Fruit fly (Drosophila melanogaster) whole organism, embryonic: ENCODE measurements around the gene CG15543.

Source experiments
- Awh ChIP-seq: fragments of 200-800 bp; sonication (Bioruptor generic); IDR thresholded peaks from 2 replicates; pipeline ENCODE4, ENCODE4 v1.3.6; 2022; ENCODE audit warnings: missing biosample characterization, missing genetic modification characterization
- CG10147 ChIP-seq: fragments of 200-800 bp; sonication (Bioruptor generic); optimal IDR thresholded peaks from 2 replicates; lab custom pipeline; 2019; ENCODE audit warnings: missing biosample characterization, mild to moderate bottlenecking, missing genetic modification characterization, moderate library complexity
- CG10462 ChIP-seq: fragments of 200-800 bp; sonication (Bioruptor generic); optimal IDR thresholded peaks from 2 replicates; lab custom pipeline; 2016; ENCODE audit warnings: missing biosample characterization, missing genetic modification characterization
- CG10959 ChIP-seq: fragments of 200-800 bp; sonication (Bioruptor generic); IDR thresholded peaks from 2 replicates; pipeline ENCODE4 v1.3.6; 2022; ENCODE audit warnings: missing biosample characterization, missing genetic modification characterization
- CG12071 ChIP-seq: fragments of 200-800 bp; sonication (Bioruptor generic); optimal IDR thresholded peaks from 3 replicates; lab custom pipeline; 2018; ENCODE audit warnings: missing biosample characterization, mild to moderate bottlenecking, missing genetic modification characterization
- CG12236 ChIP-seq: fragments of 200-800 bp; sonication (Bioruptor generic); optimal IDR thresholded peaks from 2 replicates; lab custom pipeline; 2016; ENCODE audit warnings: missing biosample characterization, missing genetic modification characterization
- CG13287 ChIP-seq: fragments of 200-800 bp; sonication (Bioruptor generic); IDR thresholded peaks from 2 replicates; pipeline ENCODE4 v1.3.6; 2022; ENCODE audit warnings: missing biosample characterization, missing genetic modification characterization; ENCODE audit not compliant: partially characterized antibody
- CG14710 ChIP-seq: fragments of 200-800 bp; sonication (Bioruptor generic); optimal IDR thresholded peaks from 3 replicates; lab custom pipeline; 2019; ENCODE audit warnings: missing biosample characterization, mild to moderate bottlenecking, missing genetic modification characterization, moderate library complexity
- CG14965 ChIP-seq: fragments of 200-800 bp; sonication (Bioruptor generic); optimal IDR thresholded peaks from 2 replicates; lab custom pipeline; 2016; ENCODE audit warnings: missing biosample characterization, missing genetic modification characterization, borderline replicate concordance
- CG15073 ChIP-seq: fragments of 200-800 bp; sonication (Bioruptor generic); optimal IDR thresholded peaks from 2 replicates; lab custom pipeline; 2016; ENCODE audit warnings: missing biosample characterization, missing genetic modification characterization
- CG17361 ChIP-seq: fragments of 200-800 bp; sonication (Bioruptor generic); IDR thresholded peaks from 3 replicates; pipeline ENCODE4 v1.3.6; 2022; ENCODE audit warnings: missing biosample characterization, missing genetic modification characterization
- CG17802 ChIP-seq: fragments of 200-800 bp; sonication (Bioruptor generic); optimal IDR thresholded peaks from 2 replicates; lab custom pipeline; 2018; ENCODE audit warnings: missing biosample characterization, mild to moderate bottlenecking, missing genetic modification characterization, moderate library complexity
- CG18262 ChIP-seq: fragments of 200-800 bp; optimal IDR thresholded peaks from 3 replicates; lab custom pipeline; 2019; ENCODE audit warnings: missing biosample characterization, mild to moderate bottlenecking, missing genetic modification characterization, moderate library complexity
- CG2120 ChIP-seq: fragments of 200-800 bp; sonication (Bioruptor generic); optimal IDR thresholded peaks from 3 replicates; lab custom pipeline; 2016; ENCODE audit warnings: missing biosample characterization, missing genetic modification characterization
- CG2202 ChIP-seq: fragments of 200-800 bp; sonication (Bioruptor generic); optimal IDR thresholded peaks from 2 replicates; lab custom pipeline; 2018; ENCODE audit warnings: missing biosample characterization, mild to moderate bottlenecking, missing genetic modification characterization
- CG30431 ChIP-seq: fragments of 200-800 bp; sonication (Bioruptor generic); optimal IDR thresholded peaks from 2 replicates; lab custom pipeline; 2017; ENCODE audit warnings: missing biosample characterization, missing genetic modification characterization
- CG31388 ChIP-seq: fragments of 200-800 bp; sonication (Bioruptor generic); optimal IDR thresholded peaks from 2 replicates; lab custom pipeline; 2016; ENCODE audit warnings: missing biosample characterization, missing genetic modification characterization
- CG3163 ChIP-seq: fragments of 200-800 bp; sonication (Bioruptor generic); optimal IDR thresholded peaks from 3 replicates; lab custom pipeline; 2016; ENCODE audit warnings: missing biosample characterization, missing genetic modification characterization
- CG3838 ChIP-seq: fragments of 200-800 bp; sonication (Bioruptor generic); optimal IDR thresholded peaks from 3 replicates; lab custom pipeline; 2016; ENCODE audit warnings: missing biosample characterization, missing genetic modification characterization
- Deaf1 ChIP-seq: fragments of 200-800 bp; optimal IDR thresholded peaks from 3 replicates; lab custom pipeline; 2019; ENCODE audit warnings: missing biosample characterization, mild to moderate bottlenecking, missing genetic modification characterization, moderate library complexity
- Dll ChIP-seq: fragments of 200-800 bp; sonication (Bioruptor generic); IDR thresholded peaks from 4 replicates; pipeline ENCODE4 v1.3.6; 2022; ENCODE audit warnings: missing biosample characterization, missing genetic modification characterization; ENCODE audit not compliant: partially characterized antibody
- ERR ChIP-seq: fragments of 200-800 bp; sonication (Bioruptor generic); optimal IDR thresholded peaks from 2 replicates; lab custom pipeline; 2016; ENCODE audit warnings: missing biosample characterization, missing genetic modification characterization
- Ets97D ChIP-seq: fragments of 200-800 bp; sonication (Bioruptor generic); optimal IDR thresholded peaks from 3 replicates; lab custom pipeline; 2016; ENCODE audit warnings: missing biosample characterization, missing genetic modification characterization
- GATAe ChIP-seq: fragments of 200-800 bp; sonication (Bioruptor generic); conservative IDR thresholded peaks from 2 replicates; pipeline ENCODE4 v1.3.6; 2022; ENCODE audit warnings: missing biosample characterization, missing genetic modification characterization
- HLHmδ ChIP-seq: fragments of 200-800 bp; sonication (Bioruptor generic); optimal IDR thresholded peaks from 2 replicates; lab custom pipeline; 2018; ENCODE audit warnings: missing biosample characterization, mild to moderate bottlenecking, missing genetic modification characterization, moderate library complexity
- Mrtf ChIP-seq: fragments of 200-800 bp; sonication (Bioruptor generic); IDR thresholded peaks from 3 replicates; pipeline ENCODE4 v1.3.6; 2022; ENCODE audit warnings: missing biosample characterization, missing genetic modification characterization
- Oli ChIP-seq: fragments of 200-800 bp; sonication (Bioruptor generic); optimal IDR thresholded peaks from 2 replicates; lab custom pipeline; 2018; ENCODE audit warnings: missing biosample characterization, mild to moderate bottlenecking, missing genetic modification characterization, moderate library complexity
- Opbp ChIP-seq: fragments of 200-800 bp; sonication (Bioruptor generic); IDR thresholded peaks from 3 replicates; pipeline ENCODE4 v1.3.6; 2022; ENCODE audit warnings: missing biosample characterization, missing genetic modification characterization; ENCODE audit not compliant: partially characterized antibody
- Spps ChIP-seq: fragments of 200-800 bp; sonication (Bioruptor generic); optimal IDR thresholded peaks from 2 replicates; lab custom pipeline; 2018; ENCODE audit warnings: missing biosample characterization, mild to moderate bottlenecking, missing genetic modification characterization
- TFAM ChIP-seq: fragments of 200-800 bp; sonication (Bioruptor generic); optimal IDR thresholded peaks from 2 replicates; lab custom pipeline; 2017; ENCODE audit warnings: missing biosample characterization, missing genetic modification characterization, inconsistent platforms
- ac ChIP-seq: fragments of 200-800 bp; sonication (Bioruptor generic); optimal IDR thresholded peaks from 3 replicates; lab custom pipeline; 2017; ENCODE audit warnings: missing biosample characterization, mild to moderate bottlenecking, missing genetic modification characterization
- bcd ChIP-seq: fragments of 200-800 bp; sonication (Bioruptor generic); optimal IDR thresholded peaks from 2 replicates; lab custom pipeline; 2017; ENCODE audit warnings: missing biosample characterization, mild to moderate bottlenecking, missing genetic modification characterization
- bsh ChIP-seq, 2 experiments: fragments of 200-800 bp; sonication (Bioruptor generic); optimal IDR thresholded peaks; 2 replicates each; lab custom pipeline; 2017 to 2018; ENCODE audit warnings: mild to moderate bottlenecking in 2 of 2, missing biosample characterization in 2 of 2, missing genetic modification characterization in 2 of 2, moderate library complexity in 1 of 2
- dimm ChIP-seq: fragments of 200-800 bp; sonication (Bioruptor generic); IDR thresholded peaks from 2 replicates; pipeline ENCODE4 v1.3.6; 2022; ENCODE audit warnings: missing biosample characterization, missing genetic modification characterization
- fd3F ChIP-seq: fragments of 200-800 bp; sonication (Bioruptor generic); optimal IDR thresholded peaks from 2 replicates; lab custom pipeline; 2018; ENCODE audit warnings: missing biosample characterization, mild to moderate bottlenecking, missing genetic modification characterization, moderate library complexity
- fru ChIP-seq: fragments of >200 bp; optimal IDR thresholded peaks from 2 replicates; lab custom pipeline; 2017
- grn ChIP-seq: fragments of 200-800 bp; sonication (Bioruptor generic); optimal IDR thresholded peaks from 3 replicates; lab custom pipeline; 2017; ENCODE audit warnings: missing biosample characterization, missing genetic modification characterization
- gro ChIP-seq: fragments of 200-800 bp; sonication (Bioruptor generic); optimal IDR thresholded peaks from 2 replicates; lab custom pipeline; 2016; ENCODE audit warnings: missing biosample characterization, missing genetic modification characterization
- h ChIP-seq: fragments of >200 bp; optimal IDR thresholded peaks from 2 replicates; lab custom pipeline; 2017
- jumu ChIP-seq: fragments of 200-800 bp; sonication (Bioruptor generic); optimal IDR thresholded peaks from 3 replicates; lab custom pipeline; 2016; ENCODE audit warnings: missing biosample characterization, missing genetic modification characterization
- klu ChIP-seq: fragments of 200-800 bp; sonication (Bioruptor generic); IDR thresholded peaks from 2 replicates; pipeline ENCODE4 v1.3.6; 2022; ENCODE audit warnings: missing biosample characterization, missing genetic modification characterization
- luna ChIP-seq: fragments of 200-800 bp; sonication (Bioruptor generic); optimal IDR thresholded peaks from 2 replicates; lab custom pipeline; 2016; ENCODE audit warnings: missing biosample characterization, missing genetic modification characterization
- maf-S ChIP-seq: fragments of 200-800 bp; sonication (Bioruptor generic); optimal IDR thresholded peaks from 2 replicates; lab custom pipeline; 2016; ENCODE audit warnings: missing biosample characterization, missing genetic modification characterization
- nau ChIP-seq: fragments of 200-800 bp; sonication (Bioruptor generic); optimal IDR thresholded peaks from 3 replicates; lab custom pipeline; 2017; ENCODE audit warnings: missing biosample characterization, mild to moderate bottlenecking, missing genetic modification characterization, missing genetic modification reagents
- row ChIP-seq: fragments of 200-800 bp; sonication (Bioruptor generic); IDR thresholded peaks from 3 replicates; pipeline ENCODE4 v1.3.6; 2022; ENCODE audit warnings: missing biosample characterization, missing genetic modification characterization
- schlank ChIP-seq: fragments of 200-800 bp; sonication (Bioruptor generic); optimal IDR thresholded peaks from 2 replicates; lab custom pipeline; 2018; ENCODE audit warnings: missing biosample characterization, mild to moderate bottlenecking, missing genetic modification characterization
- shn ChIP-seq: fragments of 200-800 bp; sonication (Bioruptor generic); optimal IDR thresholded peaks from 3 replicates; lab custom pipeline; 2016; ENCODE audit warnings: missing biosample characterization, missing genetic modification characterization
- sima ChIP-seq: fragments of 200-800 bp; sonication (Bioruptor generic); optimal IDR thresholded peaks from 2 replicates; lab custom pipeline; 2016; ENCODE audit warnings: missing biosample characterization, missing genetic modification characterization
- tin ChIP-seq: fragments of 200-800 bp; sonication (Bioruptor generic); optimal IDR thresholded peaks from 3 replicates; lab custom pipeline; 2016; ENCODE audit warnings: missing biosample characterization, missing genetic modification characterization
- tx ChIP-seq: fragments of 200-800 bp; sonication (Bioruptor generic); optimal IDR thresholded peaks from 2 replicates; lab custom pipeline; 2016; ENCODE audit warnings: missing biosample characterization, missing genetic modification characterization
- vfl ChIP-seq: fragments of 200-800 bp; sonication (Bioruptor generic); optimal IDR thresholded peaks from 2 replicates; lab custom pipeline; 2016; ENCODE audit warnings: missing biosample characterization, missing genetic modification characterization

CG15543 gene

dm6 chr3R:30765306-30766033, 22.8 kb downstream of the CG15543 start, which contains the start of gene zfh1 (continued):
- TF ChIP-seq Dll (GFP tag; lab: Robert Waterston, UW): 0 out of 4 replicates have a peak, but pooled peaks have one; percentile 20
- TF ChIP-seq Deaf1: peak; percentile 96
- no peak for TF ChIP-seq h (lab: Kevin White, UChicago)
- no peak for TF ChIP-seq tx (GFP tag; lab: Kevin White, UChicago)
- TF ChIP-seq fru (lab: Kevin White, UChicago): no peak
- peak; percentile 14 for TF ChIP-seq nau (GFP tag; lab: Kevin White, UChicago)
- no peak for TF ChIP-seq row
- no peak for TF ChIP-seq CG12071 (GFP tag; lab: Kevin White, UChicago)
- TF ChIP-seq CG17361: no peak
- TF ChIP-seq CG2202: no peak
- no peak for TF ChIP-seq dimm (GFP tag; lab: Robert Waterston, UW)
- TF ChIP-seq sima (GFP tag; lab: Kevin White, UChicago): no peak
- no peak for TF ChIP-seq CG30431 (GFP tag; lab: Kevin White, UChicago)
- peak; percentile 4 for TF ChIP-seq CG3163 (GFP tag; lab: Kevin White, UChicago)
- no peak for TF ChIP-seq bsh (GFP tag; optimal IDR thresholded peaks at IDR 0.05; lab: Kevin White, UChicago)
- TF ChIP-seq ac: no peak
- TF ChIP-seq tin (GFP tag; lab: Kevin White, UChicago): no peak
- TF ChIP-seq CG12236 (GFP tag; lab: Kevin White, UChicago): no peak
- TF ChIP-seq Awh (GFP tag; lab: Robert Waterston, UW): 0 out of 2 replicates have a peak, but pooled peaks have one; percentile 7
- TF ChIP-seq CG3838 (GFP tag; lab: Kevin White, UChicago): no peak
- TF ChIP-seq CG14965: no peak
- no peak for TF ChIP-seq grn (GFP tag; lab: Kevin White, UChicago)
- no peak for TF ChIP-seq CG13287 (GFP tag; lab: Robert Waterston, UW)
- no peak for TF ChIP-seq klu
- peak; percentile 60 for TF ChIP-seq CG10462 (GFP tag; lab: Kevin White, UChicago)
- TF ChIP-seq bcd (GFP tag; lab: Kevin White, UChicago): no peak
- no peak for TF ChIP-seq luna
- TF ChIP-seq TFAM: no peak
- TF ChIP-seq Ets97D (GFP tag; lab: Kevin White, UChicago): no peak
- peak; percentile 53 for TF ChIP-seq ERR (GFP tag; lab: Kevin White, UChicago)
- no peak for TF ChIP-seq Mrtf (GFP tag; lab: Robert Waterston, UW)
- no peak for TF ChIP-seq CG14710
- no peak for TF ChIP-seq CG31388 (GFP tag; lab: Kevin White, UChicago)
- TF ChIP-seq CG18262 (tag; lab: Kevin White, UChicago): no peak
- TF ChIP-seq jumu (GFP tag; lab: Kevin White, UChicago): no peak
- TF ChIP-seq schlank: no peak
- TF ChIP-seq shn (GFP tag; lab: Kevin White, UChicago): no peak
- TF ChIP-seq GATAe (GFP tag; lab: Robert Waterston, UW): no peak
- peak; percentile 17 for TF ChIP-seq gro (GFP tag; lab: Kevin White, UChicago)
- TF ChIP-seq CG10147 (GFP tag; lab: Kevin White, UChicago): no peak
- no peak for TF ChIP-seq maf-S (GFP tag; lab: Kevin White, UChicago)
- no peak for TF ChIP-seq vfl
- no peak for TF ChIP-seq CG2120 (GFP tag; lab: Kevin White, UChicago)
- peak; percentile 25 for TF ChIP-seq HLHmδ
- TF ChIP-seq CG10959 (GFP tag; lab: Robert Waterston, UW): no peak
- TF ChIP-seq CG15073 (GFP tag; lab: Kevin White, UChicago): no peak
- TF ChIP-seq Oli (tag; lab: Kevin White, UChicago): no peak
- no peak for TF ChIP-seq fd3F (GFP tag; lab: Kevin White, UChicago)
- TF ChIP-seq Spps (tag; lab: Kevin White, UChicago): no peak
- 0 out of 3 replicates have a peak, but pooled peaks have one; percentile 61 for TF ChIP-seq Opbp (GFP tag; lab: Robert Waterston, UW)
- no peak for TF ChIP-seq CG17802
